Worm (Caenorhabditis elegans) whole organism, young adult: ENCODE results near the gene mig-22.

Experiments used
- ama-1 ChIP-seq, 3 experiments: fragments of 150-350 bp in 1 of 3; sonication (generic microtip) in 2 of 3; optimal IDR thresholded peaks; 2 replicates each; lab custom pipeline; 2014 to 2018; ENCODE audit warnings: missing biosample characterization in 2 of 3, missing genetic modification characterization in 2 of 3, missing genetic modification reagents in 2 of 3
- bed-1 ChIP-seq: fragments of 200-800 bp; sonication (Bioruptor generic); IDR thresholded peaks from 2 replicates; pipeline ENCODE4 v1.3.6; 2022; ENCODE audit warnings: missing genetic modification reagents, missing genetic modification characterization, missing compliant biosample characterization
- efl-1 ChIP-seq: fragments of 150-350 bp; optimal IDR thresholded peaks from 2 replicates; lab custom pipeline; 2014; ENCODE audit warnings: missing biosample characterization, missing genetic modification reagents, missing genetic modification characterization
- egl-44 ChIP-seq: fragments of 200-800 bp; sonication (Bioruptor generic); IDR thresholded peaks from 2 replicates; pipeline ENCODE4 v1.3.6; 2022; ENCODE audit warnings: missing genetic modification reagents, missing genetic modification characterization, missing compliant biosample characterization
- let-526 ChIP-seq: fragments of 200-800 bp; sonication (Bioruptor generic); IDR thresholded peaks from 2 replicates; pipeline ENCODE4 v1.3.6; 2022; ENCODE audit warnings: missing genetic modification reagents, missing genetic modification characterization, missing compliant biosample characterization
- let-607 ChIP-seq, 2 experiments: fragments of 200-800 bp in 1 of 2; sonication (Bioruptor generic) in 1 of 2; sonication (generic microtip) in 1 of 2; optimal IDR thresholded peaks; 2 replicates each; lab custom pipeline; 2016 to 2018; ENCODE audit warnings: mild to moderate bottlenecking in 2 of 2, missing compliant biosample characterization in 2 of 2, missing genetic modification characterization in 2 of 2, moderate library complexity in 2 of 2, missing genotype in 1 of 2
- nhr-120 ChIP-seq: fragments of 200-800 bp; sonication (Bioruptor generic); IDR thresholded peaks from 2 replicates; pipeline ENCODE4 v1.3.6; 2022; ENCODE audit warnings: missing genetic modification characterization, missing compliant biosample characterization
- nhr-27 ChIP-seq: fragments of 200-800 bp; sonication (Bioruptor generic); optimal IDR thresholded peaks from 2 replicates; lab custom pipeline; 2018; ENCODE audit warnings: mild to moderate bottlenecking, missing genetic modification characterization, moderate library complexity, missing compliant biosample characterization
- pha-4 ChIP-seq: fragments of 150-350 bp; sonication (generic microtip); optimal IDR thresholded peaks from 2 replicates; lab custom pipeline; 2014; ENCODE audit warnings: missing biosample characterization, missing genetic modification reagents, missing genetic modification characterization
- unc-130 ChIP-seq: sonication (generic microtip); optimal IDR thresholded peaks from 2 replicates; lab custom pipeline; 2016; ENCODE audit warnings: missing genetic modification reagents, missing genetic modification characterization, missing compliant biosample characterization

DNA sequence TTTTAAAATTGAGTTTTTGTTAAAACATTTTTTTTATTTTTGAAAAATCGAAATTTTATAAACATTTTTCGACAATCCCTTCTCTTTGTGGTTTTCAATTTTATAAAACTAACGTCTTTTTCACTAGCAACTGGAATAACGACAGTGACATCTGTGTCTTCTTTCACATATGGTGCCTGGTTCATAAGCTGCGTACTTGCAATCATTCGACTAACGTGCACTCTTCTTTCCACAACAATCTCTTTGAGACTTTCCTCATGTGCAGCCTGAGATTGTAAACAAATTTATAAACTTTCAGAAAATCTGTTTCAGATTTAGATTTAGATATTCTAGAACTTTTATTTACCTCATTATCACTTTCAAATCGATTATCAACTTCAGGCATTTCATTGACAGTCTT, 2.1 kb downstream of the mig-22 start:
- TF ChIP-seq unc-130 (GFP tag; lab: Kevin White, UChicago) = no peak
- no peak for TF ChIP-seq let-607 (tag; optimal IDR thresholded peaks at IDR 0.05; lab: Kevin White, UChicago)
- TF ChIP-seq efl-1 (GFP tag; lab: Kevin White, UChicago) = no peak
- no peak for TF ChIP-seq egl-44 (GFP tag; lab: Robert Waterston, UW)
- TF ChIP-seq bed-1 (GFP tag; lab: Robert Waterston, UW) = no peak
- TF ChIP-seq nhr-27 = no peak
- no peak for TF ChIP-seq pha-4 (tag; lab: Kevin White, UChicago)
- TF ChIP-seq nhr-120 (GFP tag; lab: Robert Waterston, UW) = no peak
- TF ChIP-seq ama-1 (optimal IDR thresholded peaks at IDR 0.05; lab: Kevin White, UChicago) = no peak
- TF ChIP-seq ama-1 (GFP tag; optimal IDR thresholded peaks at IDR 0.05; lab: Kevin White, UChicago) = no peak
- no peak for TF ChIP-seq let-526 (GFP tag; lab: Robert Waterston, UW)
